Worm (Caenorhabditis elegans): ENCODE measurements around the gene aqp-2.

aqp-2 gene

DNA sequence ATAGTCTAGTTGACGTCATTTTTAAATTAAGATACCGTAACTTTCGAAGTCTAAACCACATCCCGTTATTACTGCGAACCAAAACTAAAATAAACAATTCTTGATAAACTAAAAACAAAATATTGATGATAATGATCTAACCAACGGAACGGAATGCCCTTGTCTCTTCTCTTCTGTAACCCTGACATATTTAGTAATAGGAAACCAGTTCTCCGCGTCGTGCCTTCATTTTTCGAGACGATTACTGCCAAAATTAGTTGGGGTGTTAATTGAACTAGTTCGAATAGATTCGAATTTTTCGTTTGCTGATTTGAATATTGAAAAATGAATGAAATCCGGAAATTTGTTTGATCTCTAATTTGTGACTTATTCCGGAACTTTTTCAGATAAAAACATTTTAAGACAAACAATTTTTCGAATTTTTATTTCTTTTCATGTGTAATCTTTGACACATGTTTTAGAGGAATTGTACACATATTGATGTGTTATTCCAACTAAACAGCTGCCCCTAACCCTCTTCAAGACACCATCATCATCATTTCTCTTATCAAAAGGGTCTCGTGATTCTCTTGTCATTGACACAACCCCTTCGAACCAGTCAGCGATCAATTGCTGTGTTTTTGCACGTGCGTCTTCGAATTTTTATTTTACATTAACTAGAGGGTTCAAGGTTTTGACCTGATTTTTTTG is 22.0 kb upstream of the aqp-2 start:
- TF ChIP-seq zip-8 (tag; optimal IDR thresholded peaks at IDR 0.05), result no peak
- peak; percentile 85 for TF ChIP-seq hlh-1 (tag; optimal IDR thresholded peaks at IDR 0.05)
- peak; percentile 83 for TF ChIP-seq unc-62 (GFP tag; optimal IDR thresholded peaks at IDR 0.05)
- TF ChIP-seq elt-1 (tag; optimal IDR thresholded peaks at IDR 0.05; ENCODE audit: borderline replicate concordance, insufficient read depth), result no peak
- peak; percentile 34 for TF ChIP-seq ces-1 (GFP tag; optimal IDR thresholded peaks at IDR 0.05)

DNA sequence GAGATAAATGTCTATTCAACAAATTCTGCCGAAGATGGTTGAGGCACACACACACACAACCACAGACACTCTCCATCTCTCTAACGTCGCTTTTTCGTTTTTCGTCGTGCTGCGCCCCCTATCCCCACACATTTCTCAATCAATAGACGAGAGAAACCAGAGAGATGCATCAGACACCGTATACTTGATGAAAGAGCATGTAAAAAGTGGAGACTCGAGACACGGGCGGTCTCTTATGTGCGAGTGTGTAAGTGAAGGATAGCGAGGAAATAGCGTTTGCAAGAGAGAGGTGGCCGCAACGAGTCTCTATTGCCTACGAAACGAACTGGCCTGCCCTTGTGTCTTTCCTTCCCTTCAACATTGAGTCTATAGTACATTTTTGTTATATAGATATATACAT is 21.0 kb upstream of the aqp-2 start:
- TF ChIP-seq ztf-11 (tag; optimal IDR thresholded peaks at IDR 0.05), result peak; percentile 20
- peak; percentile 85 for TF ChIP-seq nhr-237 (tag; optimal IDR thresholded peaks at IDR 0.05)
- TF ChIP-seq cnd-1 (tag; optimal IDR thresholded peaks at IDR 0.05), result peak; percentile 50
- TF ChIP-seq bed-3 (GFP tag; optimal IDR thresholded peaks at IDR 0.05), result no peak
- TF ChIP-seq nhr-76 (tag; optimal IDR thresholded peaks at IDR 0.05), result no peak
- TF ChIP-seq sem-2 (GFP tag; optimal IDR thresholded peaks at IDR 0.05), result no peak
- peak; percentile 2 for TF ChIP-seq elt-3 (tag; optimal IDR thresholded peaks at IDR 0.05)
- TF ChIP-seq nhr-12 (tag; optimal IDR thresholded peaks at IDR 0.05), result no peak
- TF ChIP-seq elt-1 (tag; optimal IDR thresholded peaks at IDR 0.05; ENCODE audit: borderline replicate concordance, insufficient read depth), result no peak
- TF ChIP-seq mls-2 (tag; optimal IDR thresholded peaks at IDR 0.05), result peak; percentile 78
- peak; percentile 67 for TF ChIP-seq unc-120 (tag; optimal IDR thresholded peaks at IDR 0.05; ENCODE audit: poor library complexity, severe bottlenecking)
- TF ChIP-seq ceh-43 (GFP tag; optimal IDR thresholded peaks at IDR 0.05), result no peak
- no peak for TF ChIP-seq lin-32 (GFP tag; optimal IDR thresholded peaks at IDR 0.05)
- TF ChIP-seq lin-13 (tag; optimal IDR thresholded peaks at IDR 0.05), result peak; percentile 21
- peak; percentile 75 for TF ChIP-seq ceh-39 (tag; optimal IDR thresholded peaks at IDR 0.05)
- peak; percentile 53 for TF ChIP-seq sptf-1 (tag; optimal IDR thresholded peaks at IDR 0.05)
- TF ChIP-seq unc-62 (GFP tag; optimal IDR thresholded peaks at IDR 0.05), result peak; percentile 77
- TF ChIP-seq blmp-1 (tag; optimal IDR thresholded peaks at IDR 0.05), result no peak
- no peak for TF ChIP-seq nhr-28 (tag; optimal IDR thresholded peaks at IDR 0.05)
- peak; percentile 78 for TF ChIP-seq hlh-1 (tag; optimal IDR thresholded peaks at IDR 0.05)
- peak; percentile 53 for TF ChIP-seq nhr-2 (tag; optimal IDR thresholded peaks at IDR 0.05)
- peak; percentile 65 for TF ChIP-seq drap-1 (GFP tag; optimal IDR thresholded peaks at IDR 0.05)
- TF ChIP-seq unc-39 (tag; optimal IDR thresholded peaks at IDR 0.05), result no peak
- peak; percentile 58 for TF ChIP-seq ham-2 (GFP tag; optimal IDR thresholded peaks at IDR 0.05)
- peak; percentile 82 for TF ChIP-seq lsy-2 (tag; optimal IDR thresholded peaks at IDR 0.05)
- peak; percentile 75 for TF ChIP-seq mep-1 (tag; optimal IDR thresholded peaks at IDR 0.05)
- no peak for TF ChIP-seq mab-5 (tag; optimal IDR thresholded peaks at IDR 0.05)
- no peak for TF ChIP-seq M03D4.4 (tag; optimal IDR thresholded peaks at IDR 0.05)
- peak; percentile 91 for TF ChIP-seq pha-4 (tag; optimal IDR thresholded peaks at IDR 0.05)
- TF ChIP-seq ces-1 (GFP tag; optimal IDR thresholded peaks at IDR 0.05), result peak; percentile 87

ce11 chrII:9282065-9282464 is 20.3 kb upstream of the aqp-2 start:
- TF ChIP-seq mab-5 (tag; optimal IDR thresholded peaks at IDR 0.05), result no peak
- TF ChIP-seq sptf-1 (tag; optimal IDR thresholded peaks at IDR 0.05), result no peak

- TF ChIP-seq ces-1 (GFP tag; optimal IDR thresholded peaks at IDR 0.05) (peak; percentile 44), mab-5 (tag; optimal IDR thresholded peaks at IDR 0.05) (no peak)
Observed at ce11 chrII:9281595-9281994, 19.8 kb upstream of the aqp-2 start.

DNA sequence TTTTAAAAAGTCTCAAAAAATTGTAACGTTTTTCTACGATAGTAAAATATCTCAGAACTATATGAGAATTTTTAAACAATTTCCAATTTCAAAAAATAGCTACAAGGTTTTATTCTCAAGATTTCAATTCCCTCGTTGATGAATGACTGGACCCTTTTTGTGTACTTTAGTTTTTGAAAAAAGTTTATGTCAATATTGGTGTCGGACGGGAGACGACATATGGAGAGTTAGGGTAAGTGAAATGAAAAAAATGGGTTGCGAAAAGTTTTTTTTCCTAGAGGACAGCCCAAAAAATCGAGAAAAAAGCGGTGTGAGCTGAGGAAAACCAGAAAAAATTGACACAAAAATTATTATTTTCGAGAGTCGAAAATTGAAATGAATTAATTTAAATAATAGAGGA is 19.1 kb upstream of the aqp-2 start:
- TF ChIP-seq nhr-2 (tag; optimal IDR thresholded peaks at IDR 0.05), result no peak
- no peak for TF ChIP-seq mab-5 (tag; optimal IDR thresholded peaks at IDR 0.05)
- no peak for TF ChIP-seq flh-1 (GFP tag; optimal IDR thresholded peaks at IDR 0.05)
- no peak for TF ChIP-seq tbx-8 (GFP tag; optimal IDR thresholded peaks at IDR 0.05)
- TF ChIP-seq sptf-1 (tag; optimal IDR thresholded peaks at IDR 0.05), result no peak
- no peak for TF ChIP-seq ceh-43 (GFP tag; optimal IDR thresholded peaks at IDR 0.05)
- no peak for TF ChIP-seq lsy-2 (tag; optimal IDR thresholded peaks at IDR 0.05)
- no peak for TF ChIP-seq hlh-1 (tag; optimal IDR thresholded peaks at IDR 0.05)
- TF ChIP-seq ztf-11 (tag; optimal IDR thresholded peaks at IDR 0.05), result no peak
- no peak for TF ChIP-seq ham-2 (GFP tag; optimal IDR thresholded peaks at IDR 0.05)
- no peak for TF ChIP-seq nhr-76 (tag; optimal IDR thresholded peaks at IDR 0.05)
- TF ChIP-seq lin-13 (tag; optimal IDR thresholded peaks at IDR 0.05), result no peak
- TF ChIP-seq pha-4 (tag; optimal IDR thresholded peaks at IDR 0.05), result no peak
- no peak for TF ChIP-seq sem-2 (GFP tag; optimal IDR thresholded peaks at IDR 0.05)
- TF ChIP-seq nhr-28 (tag; optimal IDR thresholded peaks at IDR 0.05), result no peak
- TF ChIP-seq bed-3 (GFP tag; optimal IDR thresholded peaks at IDR 0.05), result no peak

Measured in whole organism, mixed stage, embryonic.